Worm (Caenorhabditis elegans): Measurements from ENCODE around the gene srv-26.
"Not testable (repeated sequence)": the region's sequence is repeated elsewhere in the genome, so short reads cannot be mapped to it uniquely, and the experiment has no call there.

- TF ChIP-seq med-1 (GFP tag; optimal IDR thresholded peaks at IDR 0.05; ENCODE audit: insufficient read depth); flt-1 (GFP tag; IDR thresholded peaks at IDR 0.05); ztf-23 (GFP tag; IDR thresholded peaks at IDR 0.05); ztf-29 (GFP tag; IDR thresholded peaks at IDR 0.05); cog-1 (tag; optimal IDR thresholded peaks at IDR 0.05); T22C8.4 (GFP tag; IDR thresholded peaks at IDR 0.05); tab-1 (GFP tag; IDR thresholded peaks at IDR 0.05): not testable (repeated sequence)
These were observed 48.7 kb downstream of the srv-26 start, which contains the start of gene T13A10.2 for ce11 chrIV:6253000-6253399.
